Worm (Caenorhabditis elegans) whole organism, late embryonic: Measurements from ENCODE around the gene K08E5.5.

ENCODE experiments used
- K02D7.2 ChIP-seq: sonication (generic microtip); optimal IDR thresholded peaks from 2 replicates; lab custom pipeline; 2017; ENCODE audit warnings: mild to moderate bottlenecking, missing genetic modification characterization, missing compliant biosample characterization
- ceh-18 ChIP-seq: sonication (generic microtip); optimal IDR thresholded peaks from 2 replicates; lab custom pipeline; 2016; ENCODE audit warnings: missing genetic modification characterization, missing compliant biosample characterization
- ceh-6 ChIP-seq: fragments of 200-800 bp; sonication (Bioruptor generic); optimal IDR thresholded peaks from 2 replicates; lab custom pipeline; 2018; ENCODE audit warnings: mild to moderate bottlenecking, missing genetic modification characterization, missing compliant biosample characterization
- nhr-232 ChIP-seq: sonication (generic microtip); optimal IDR thresholded peaks from 2 replicates; lab custom pipeline; 2016; ENCODE audit warnings: missing genetic modification characterization, missing compliant biosample characterization
- pag-3 ChIP-seq: sonication (generic microtip); optimal IDR thresholded peaks from 2 replicates; lab custom pipeline; 2016; ENCODE audit warnings: missing compliant biosample characterization, missing genetic modification characterization, borderline replicate concordance
- unc-42 ChIP-seq: sonication (generic microtip); optimal IDR thresholded peaks from 2 replicates; lab custom pipeline; 2016; ENCODE audit warnings: missing genotype, missing genetic modification characterization, missing compliant biosample characterization

DNA sequence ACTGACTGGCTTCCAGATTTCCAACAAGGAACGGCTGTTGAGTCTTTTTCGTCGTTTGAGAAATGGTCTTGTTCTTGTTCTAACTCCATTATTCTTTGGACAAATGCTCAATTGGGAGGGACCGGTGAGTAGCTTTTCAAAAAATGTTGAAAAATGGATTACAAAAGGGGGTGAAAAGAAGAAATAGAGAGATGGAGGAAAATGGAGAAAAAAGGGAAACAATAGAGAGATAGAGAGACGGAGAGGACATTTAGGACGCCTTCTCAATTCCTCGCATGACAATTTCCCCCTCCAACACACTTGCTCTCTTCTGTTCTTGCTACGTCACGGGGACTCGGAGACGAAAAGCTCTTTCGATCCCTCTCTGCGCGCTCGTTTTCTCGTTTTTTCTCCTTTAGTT is 7.3 kb downstream of the K08E5.5 start:
- TF ChIP-seq unc-42 (tag; lab: Kevin White, UChicago) (peak; percentile 89), nhr-232 (tag; lab: Kevin White, UChicago) (no peak), K02D7.2 (no peak), ceh-18 (tag; lab: Kevin White, UChicago) (peak; percentile 18), ceh-6 (GFP tag; lab: Kevin White, UChicago) (no peak), pag-3 (tag; lab: Kevin White, UChicago) (no peak)
